Fruit fly (Drosophila melanogaster) whole organism, prepupa: Measurements from ENCODE around the gene CG11562.

ENCODE experiments used
- Blimp-1 ChIP-seq: fragments of 200-800 bp; sonication (Bioruptor generic); optimal IDR thresholded peaks from 3 replicates; lab custom pipeline; 2017; ENCODE audit warnings: missing biosample characterization, missing genetic modification characterization, mild to moderate bottlenecking, moderate library complexity, missing genetic modification reagents
- CG10631 ChIP-seq: fragments of 200-800 bp; sonication (Bioruptor generic); optimal IDR thresholded peaks from 2 replicates; lab custom pipeline; 2016; ENCODE audit warnings: missing biosample characterization, missing genetic modification characterization
- CG10669 ChIP-seq: fragments of 200-800 bp; sonication (Bioruptor generic); optimal IDR thresholded peaks from 3 replicates; lab custom pipeline; 2018; ENCODE audit warnings: missing biosample characterization, mild to moderate bottlenecking, missing genetic modification characterization, moderate library complexity
- CG11294 ChIP-seq: fragments of 200-800 bp; sonication (Bioruptor generic); IDR thresholded peaks from 2 replicates; pipeline ENCODE4 v1.3.6; 2022; ENCODE audit warnings: missing biosample characterization, missing genetic modification characterization
- CG15336 ChIP-seq: fragments of 200-800 bp; sonication (Bioruptor generic); IDR thresholded peaks from 2 replicates; pipeline ENCODE4 v1.3.6; 2022; ENCODE audit warnings: missing biosample characterization, missing genetic modification characterization
- CG16779 ChIP-seq: fragments of 200-800 bp; sonication (Bioruptor generic); optimal IDR thresholded peaks from 3 replicates; lab custom pipeline; 2017; ENCODE audit warnings: missing biosample characterization, mild to moderate bottlenecking, missing genetic modification characterization
- CG31627 ChIP-seq: fragments of 200-800 bp; sonication (Bioruptor generic); optimal IDR thresholded peaks from 3 replicates; lab custom pipeline; 2016; ENCODE audit warnings: missing biosample characterization, missing genetic modification characterization
- CG3919 ChIP-seq: fragments of 200-800 bp; sonication (Bioruptor generic); optimal IDR thresholded peaks from 3 replicates; lab custom pipeline; 2016; ENCODE audit warnings: missing biosample characterization, missing genetic modification characterization
- CG4318 ChIP-seq: fragments of 200-800 bp; sonication (Bioruptor generic); optimal IDR thresholded peaks from 3 replicates; lab custom pipeline; 2017; ENCODE audit warnings: missing biosample characterization, mild to moderate bottlenecking, missing genetic modification characterization
- CG6163 ChIP-seq: fragments of 200-800 bp; sonication (Bioruptor generic); IDR thresholded peaks from 3 replicates; pipeline ENCODE4 v1.3.6; 2022; ENCODE audit warnings: missing biosample characterization, missing genetic modification characterization
- CG6808 ChIP-seq: fragments of 200-800 bp; sonication (Bioruptor generic); optimal IDR thresholded peaks from 3 replicates; lab custom pipeline; 2017; ENCODE audit warnings: missing biosample characterization, missing genetic modification characterization, mild to moderate bottlenecking, moderate library complexity, missing genetic modification reagents
- CG6854 ChIP-seq: fragments of 200-800 bp; sonication (Bioruptor generic); optimal IDR thresholded peaks from 2 replicates; lab custom pipeline; 2017; ENCODE audit warnings: missing biosample characterization, mild to moderate bottlenecking, missing genetic modification characterization
- CG7368 ChIP-seq: fragments of 200-800 bp; sonication (Bioruptor generic); optimal IDR thresholded peaks from 3 replicates; lab custom pipeline; 2016; ENCODE audit warnings: missing biosample characterization, missing genetic modification characterization
- CG8319 ChIP-seq: fragments of 200-800 bp; sonication (Bioruptor generic); optimal IDR thresholded peaks from 3 replicates; lab custom pipeline; 2016; ENCODE audit warnings: missing biosample characterization, missing genetic modification characterization
- CG8632 ChIP-seq: fragments of 200-800 bp; sonication (Bioruptor generic); optimal IDR thresholded peaks from 3 replicates; lab custom pipeline; 2016; ENCODE audit warnings: missing biosample characterization, missing genetic modification characterization
- CG9139 ChIP-seq: fragments of 200-800 bp; sonication (Bioruptor generic); optimal IDR thresholded peaks from 3 replicates; lab custom pipeline; 2017; ENCODE audit warnings: missing biosample characterization, mild to moderate bottlenecking, missing genetic modification characterization
- Eip75B ChIP-seq: fragments of 200-800 bp; sonication (Bioruptor generic); optimal IDR thresholded peaks from 3 replicates; lab custom pipeline; 2016; ENCODE audit warnings: missing biosample characterization, missing genetic modification characterization
- Eip78C ChIP-seq: fragments of 200-800 bp; sonication (Bioruptor generic); peaks from one replicate; lab custom pipeline; 2016; ENCODE audit warnings: missing biosample characterization, missing genetic modification characterization
- Eip93F ChIP-seq: fragments of 200-800 bp; sonication (Bioruptor generic); optimal IDR thresholded peaks from 2 replicates; lab custom pipeline; 2016; ENCODE audit warnings: missing biosample characterization, mild to moderate bottlenecking, missing genetic modification characterization
- Gug ChIP-seq: fragments of 200-800 bp; sonication (Bioruptor generic); IDR thresholded peaks from 2 replicates; pipeline ENCODE4 v1.3.6; 2022; ENCODE audit warnings: missing biosample characterization, missing genetic modification characterization
- Hr38 ChIP-seq: sonication (Bioruptor generic); optimal IDR thresholded peaks from 2 replicates; lab custom pipeline; 2016; ENCODE audit warnings: missing biosample characterization, missing genetic modification characterization
- Hr39 ChIP-seq: fragments of 200-800 bp; sonication (Bioruptor generic); optimal IDR thresholded peaks from 2 replicates; lab custom pipeline; 2016; ENCODE audit warnings: missing biosample characterization, missing genetic modification characterization
- Hr4 ChIP-seq: fragments of 200-800 bp; sonication (Bioruptor generic); optimal IDR thresholded peaks from 3 replicates; lab custom pipeline; 2016; ENCODE audit warnings: missing biosample characterization, missing genetic modification characterization
- Lpt ChIP-seq: fragments of 200-800 bp; sonication (Bioruptor generic); optimal IDR thresholded peaks from 3 replicates; lab custom pipeline; 2016; ENCODE audit warnings: missing biosample characterization, missing genetic modification characterization
- Met ChIP-seq: fragments of 200-800 bp; sonication (Bioruptor generic); optimal IDR thresholded peaks from 3 replicates; lab custom pipeline; 2016; ENCODE audit warnings: missing biosample characterization, missing genetic modification characterization
- Smox ChIP-seq: fragments of 200-800 bp; sonication (Bioruptor generic); optimal IDR thresholded peaks from 3 replicates; lab custom pipeline; 2016; ENCODE audit warnings: missing biosample characterization, missing genetic modification characterization
- Sox102F ChIP-seq: fragments of 200-800 bp; sonication (Bioruptor generic); optimal IDR thresholded peaks from 2 replicates; lab custom pipeline; 2016; ENCODE audit warnings: missing biosample characterization, mild to moderate bottlenecking, missing genetic modification characterization
- Sox14 ChIP-seq: fragments of 200-800 bp; sonication (Bioruptor generic); optimal IDR thresholded peaks from 3 replicates; lab custom pipeline; 2016; ENCODE audit warnings: missing biosample characterization, missing genetic modification characterization
- Sox15 ChIP-seq: fragments of 200-800 bp; sonication (Bioruptor generic); optimal IDR thresholded peaks from 3 replicates; lab custom pipeline; 2016; ENCODE audit warnings: missing biosample characterization, missing genetic modification characterization
- achi ChIP-seq: fragments of 200-800 bp; sonication (Bioruptor generic); optimal IDR thresholded peaks from 3 replicates; lab custom pipeline; 2016; ENCODE audit warnings: missing biosample characterization, missing genetic modification characterization
- acj6 ChIP-seq: fragments of 200-800 bp; sonication (Bioruptor generic); optimal IDR thresholded peaks from 3 replicates; lab custom pipeline; 2016; ENCODE audit warnings: missing biosample characterization, missing genetic modification characterization
- cyc ChIP-seq: fragments of 200-800 bp; sonication (Bioruptor generic); optimal IDR thresholded peaks from 3 replicates; lab custom pipeline; 2016; ENCODE audit warnings: missing biosample characterization, missing genetic modification characterization
- dac ChIP-seq: fragments of 200-800 bp; sonication (Bioruptor generic); optimal IDR thresholded peaks from 2 replicates; lab custom pipeline; 2017; ENCODE audit warnings: missing biosample characterization, mild to moderate bottlenecking, missing genetic modification characterization
- dsx ChIP-seq: fragments of 200-800 bp; optimal IDR thresholded peaks from 3 replicates; lab custom pipeline; 2019; ENCODE audit warnings: missing biosample characterization, mild to moderate bottlenecking, missing genetic modification characterization, moderate library complexity; ENCODE audit not compliant: poor library complexity, severe bottlenecking
- eg ChIP-seq: fragments of 200-800 bp; sonication (Bioruptor generic); IDR thresholded peaks from 3 replicates; pipeline ENCODE4 v1.3.6; 2022; ENCODE audit warnings: missing biosample characterization, missing genetic modification characterization
- esn ChIP-seq: fragments of 200-800 bp; sonication (Bioruptor generic); optimal IDR thresholded peaks from 2 replicates; lab custom pipeline; 2016; ENCODE audit warnings: missing biosample characterization, mild to moderate bottlenecking, missing genetic modification characterization, moderate library complexity
- fd59A ChIP-seq: fragments of 200-800 bp; sonication (Bioruptor generic); optimal IDR thresholded peaks from 2 replicates; lab custom pipeline; 2017; ENCODE audit warnings: missing biosample characterization, mild to moderate bottlenecking, missing genetic modification characterization, missing genetic modification reagents
- fd85E ChIP-seq: fragments of 200-800 bp; sonication (Bioruptor generic); optimal IDR thresholded peaks from 3 replicates; lab custom pipeline; 2016; ENCODE audit warnings: missing biosample characterization, missing genetic modification characterization
- fkh ChIP-seq: fragments of 200-800 bp; sonication (Bioruptor generic); optimal IDR thresholded peaks from 3 replicates; lab custom pipeline; 2017; ENCODE audit warnings: missing biosample characterization, mild to moderate bottlenecking, missing genetic modification characterization, moderate library complexity
- pdm3 ChIP-seq: fragments of 200-800 bp; sonication (Bioruptor generic); optimal IDR thresholded peaks from 3 replicates; lab custom pipeline; 2016; ENCODE audit warnings: missing biosample characterization, missing genetic modification characterization
- salr ChIP-seq, 2 experiments: fragments of 200-800 bp; sonication (Bioruptor generic); optimal IDR thresholded peaks; 3 replicates each; lab custom pipeline; 2016 to 2018; ENCODE audit warnings: missing biosample characterization in 2 of 2, missing genetic modification characterization in 2 of 2, mild to moderate bottlenecking in 1 of 2
- spab ChIP-seq: fragments of 200-800 bp; sonication (Bioruptor generic); optimal IDR thresholded peaks from 2 replicates; lab custom pipeline; 2017; ENCODE audit warnings: missing biosample characterization, mild to moderate bottlenecking, missing genetic modification characterization, missing genetic modification reagents
- ss ChIP-seq, 2 experiments: fragments of 200-800 bp; sonication (Bioruptor generic); optimal IDR thresholded peaks; 2 replicates in 1 of 2; 3 replicates in 1 of 2; lab custom pipeline; 2017 to 2018; ENCODE audit warnings: mild to moderate bottlenecking in 2 of 2, missing biosample characterization in 2 of 2, missing genetic modification characterization in 2 of 2, moderate library complexity in 1 of 2
- svp ChIP-seq: fragments of 200-800 bp; sonication (Bioruptor generic); peaks from one replicate; lab custom pipeline; 2016; ENCODE audit warnings: missing biosample characterization, missing genetic modification characterization

The CG11562 gene

DNA sequence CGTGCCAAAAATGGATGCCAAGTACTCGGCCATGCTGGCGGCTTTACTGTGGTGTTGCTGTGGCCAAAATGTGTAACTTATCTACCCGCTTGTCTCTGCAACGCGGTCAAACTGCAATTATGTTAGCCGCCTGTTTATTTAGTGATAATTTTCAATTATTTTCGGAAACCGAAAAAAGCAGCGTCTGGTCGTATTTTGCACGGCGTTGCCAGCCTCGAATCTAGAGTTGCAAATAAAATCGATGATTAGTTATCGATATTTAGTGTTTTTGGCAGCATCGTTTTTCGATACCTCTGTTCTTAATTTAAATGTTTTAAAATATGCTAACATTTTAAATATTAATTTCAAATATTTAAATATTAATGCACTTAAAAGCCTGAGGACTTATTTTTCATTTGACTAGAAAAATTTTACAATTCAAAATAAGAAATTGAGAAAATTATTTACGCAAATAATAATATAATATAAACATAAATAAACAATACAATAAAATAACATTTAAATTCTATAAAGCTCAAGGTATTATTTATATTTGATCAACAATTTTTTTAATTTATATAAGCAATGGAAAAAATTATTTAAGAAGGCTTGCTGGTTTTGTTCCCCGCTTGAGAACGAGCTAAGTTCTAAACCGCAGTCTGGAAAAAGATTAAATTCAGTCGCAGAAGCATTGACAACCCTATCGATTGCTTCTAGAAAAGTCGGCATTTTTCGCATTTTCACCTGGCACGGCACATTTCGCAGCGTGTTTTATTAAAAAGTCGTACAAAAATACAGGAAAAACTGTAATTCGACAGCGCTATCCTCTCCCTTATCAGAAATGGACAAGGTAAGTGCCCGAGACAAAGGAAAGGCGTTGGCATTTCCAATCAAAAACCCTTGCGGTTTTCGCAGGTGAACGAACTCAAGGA is 2.5 kb downstream of the CG11562 start, which contains the start of the genes U2af38 and Stip1:
Gene U2af38, minus strand, starts transcription at position 230 of the 911 bp plus-strand sequence.
Gene Stip1, plus strand, starts transcription at position 671 of the 911 bp plus-strand sequence.
- TF ChIP-seq CG31627 (GFP tag; lab: Kevin White, UChicago) = peak; percentile 3
- no peak for TF ChIP-seq salr (GFP tag; optimal IDR thresholded peaks at IDR 0.05; lab: Kevin White, UChicago)
- TF ChIP-seq fd85E (GFP tag; lab: Kevin White, UChicago) = no peak
- peak; percentile 20 for TF ChIP-seq Sox14 (GFP tag; lab: Kevin White, UChicago)
- TF ChIP-seq Sox102F (GFP tag; lab: Kevin White, UChicago) = no peak
- TF ChIP-seq Eip78C = peak; percentile 64
- no peak for TF ChIP-seq Sox15
- peak in 1 of 2 experiments; percentile 12 for TF ChIP-seq ss (GFP tag; optimal IDR thresholded peaks at IDR 0.05; lab: Kevin White, UChicago)
- no peak for TF ChIP-seq Hr4 (GFP tag; lab: Kevin White, UChicago)
- peak; percentile 9 for TF ChIP-seq acj6
- TF ChIP-seq, all 60 proteins: peak for 5

DNA sequence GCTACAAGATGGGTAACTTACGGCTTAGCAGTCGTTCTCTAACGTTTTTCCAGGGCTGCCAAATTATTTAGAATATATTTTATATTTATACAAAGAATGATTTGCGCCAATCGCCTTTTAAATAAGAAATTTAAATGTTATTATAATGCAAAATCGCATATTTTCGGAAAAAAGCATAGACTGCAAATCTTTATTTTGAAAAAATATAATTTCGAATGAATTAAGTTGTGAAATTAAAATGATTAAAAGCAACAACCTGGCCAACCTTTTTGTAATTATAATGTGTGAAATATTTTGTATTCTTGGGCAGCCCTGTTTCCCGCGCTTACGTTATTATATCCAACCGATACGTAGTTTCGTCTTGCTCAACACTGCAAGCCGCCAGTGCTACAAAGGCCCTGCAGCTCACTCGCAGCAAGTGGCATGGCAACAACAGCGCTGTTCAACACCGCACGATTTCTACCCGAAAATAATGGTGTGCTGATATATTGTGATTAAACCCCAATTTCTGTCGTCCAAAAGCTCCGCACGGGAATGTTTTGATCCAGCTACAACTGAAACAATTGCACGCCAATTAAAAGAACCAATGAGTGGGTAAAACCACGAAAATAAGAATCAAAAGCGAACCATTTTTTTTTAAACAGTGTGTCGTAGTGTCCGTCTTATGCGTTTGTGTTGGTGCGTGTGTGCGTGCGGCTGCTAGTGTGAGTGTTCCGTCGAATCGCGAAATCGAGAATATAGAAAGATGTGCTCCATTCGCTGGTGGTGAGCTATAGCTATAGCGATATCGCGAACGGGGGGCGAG is 5.5 kb downstream of the CG11562 start, which contains the start of gene Pi3K21B:
Gene Pi3K21B, plus strand, starts transcription at position 401 of the 805 bp plus-strand sequence.
- peak; percentile 93 for TF ChIP-seq cyc
- peak; percentile 52 for TF ChIP-seq Gug
- TF ChIP-seq Hr39 (GFP tag; lab: Kevin White, UChicago) = peak; percentile 89
- TF ChIP-seq CG6808 = peak; percentile 79
- peak; percentile 88 for TF ChIP-seq Sox14 (GFP tag; lab: Kevin White, UChicago)
- TF ChIP-seq CG8319 (GFP tag; lab: Kevin White, UChicago) = peak; percentile 83
- TF ChIP-seq Eip78C = peak; percentile 95
- peak; percentile 81 for TF ChIP-seq eg (GFP tag; lab: Robert Waterston, UW)
- TF ChIP-seq Eip93F = peak; percentile 75
- peak; percentile 84 for TF ChIP-seq Sox102F (GFP tag; lab: Kevin White, UChicago)
- TF ChIP-seq Smox = peak; percentile 84
- peak; percentile 79 for TF ChIP-seq dac (GFP tag; lab: Kevin White, UChicago)
- TF ChIP-seq Blimp-1 (GFP tag; lab: Kevin White, UChicago) = peak; percentile 57
- peak; percentile 18 for TF ChIP-seq CG6854 (GFP tag; lab: Kevin White, UChicago)
- peak; percentile 88; the same call in 2 of the 3 replicates for TF ChIP-seq CG6163 (GFP tag; lab: Robert Waterston, UW)
- peak; percentile 85 for TF ChIP-seq fd59A (GFP tag; lab: Kevin White, UChicago)
- TF ChIP-seq spab (GFP tag; lab: Kevin White, UChicago) = peak; percentile 60
- TF ChIP-seq CG3919 (GFP tag; lab: Kevin White, UChicago) = peak; percentile 93
- peak; percentile 76 for TF ChIP-seq fd85E (GFP tag; lab: Kevin White, UChicago)
- TF ChIP-seq CG8632 = peak; percentile 85
- TF ChIP-seq CG4318 (GFP tag; lab: Kevin White, UChicago) = no peak
- TF ChIP-seq CG9139 = peak; percentile 61
- TF ChIP-seq CG11294 (GFP tag; lab: Robert Waterston, UW) = peak; percentile 67; the same call in 1 of the 2 replicates
- peak; percentile 93 for TF ChIP-seq CG10631 (GFP tag; lab: Kevin White, UChicago)
- TF ChIP-seq fkh (GFP tag; lab: Kevin White, UChicago) = peak; percentile 51
- peak; percentile 93 for TF ChIP-seq CG31627 (GFP tag; lab: Kevin White, UChicago)
- peak; percentile 80 for TF ChIP-seq CG10669 (GFP tag; lab: Kevin White, UChicago)
- TF ChIP-seq dsx = peak; percentile 74
- peak; percentile 94 for TF ChIP-seq svp (GFP tag; lab: Kevin White, UChicago)
- peak; percentile 56 to 87 for TF ChIP-seq salr (GFP tag; optimal IDR thresholded peaks at IDR 0.05; lab: Kevin White, UChicago)
- peak; percentile 80 for TF ChIP-seq CG15336 (GFP tag; lab: Robert Waterston, UW)
- TF ChIP-seq Lpt = peak; percentile 83
- TF ChIP-seq pdm3 (GFP tag; lab: Kevin White, UChicago) = peak; percentile 89
- TF ChIP-seq CG16779 (tag; lab: Kevin White, UChicago) = peak; percentile 38
- TF ChIP-seq CG7368 = peak; percentile 79
- TF ChIP-seq Hr38 (GFP tag; lab: Kevin White, UChicago) = peak; percentile 76
- peak; percentile 89 for TF ChIP-seq achi (GFP tag; lab: Kevin White, UChicago)
- peak; percentile 91 for TF ChIP-seq esn
- TF ChIP-seq Eip75B (GFP tag; lab: Kevin White, UChicago) = peak; percentile 84
- peak; percentile 87 for TF ChIP-seq Met
